Worm (Caenorhabditis elegans) whole organism, L4 larva: Measurements from ENCODE around the gene C14A4.7.

Source experiments
- ces-1 ChIP-seq: fragments of 150-350 bp; sonication (generic microtip); optimal IDR thresholded peaks from 4 replicates; lab custom pipeline; 2014; ENCODE audit warnings: missing biosample characterization, missing genetic modification reagents, missing genetic modification characterization
- hif-1 ChIP-seq, 2 experiments: sonication (generic microtip); optimal IDR thresholded peaks; 2 replicates each; lab custom pipeline; 2016 to 2017; ENCODE audit warnings: missing compliant biosample characterization in 2 of 2, missing genetic modification characterization in 2 of 2, missing genetic modification reagents in 2 of 2, missing genotype in 2 of 2, mild to moderate bottlenecking in 1 of 2

- TF ChIP-seq ces-1 (GFP tag; lab: Kevin White, UChicago) = peak; percentile 63
- peak; percentile 25 to 69 for TF ChIP-seq hif-1 (tag; optimal IDR thresholded peaks at IDR 0.05; lab: Kevin White, UChicago)
These were observed 44.2 kb downstream of the C14A4.7 start for ce11 chrII:10551985-10552736.
